3 fruit fly cellular contexts compared by ENCODE assay signal in the genomic region with DNA sequence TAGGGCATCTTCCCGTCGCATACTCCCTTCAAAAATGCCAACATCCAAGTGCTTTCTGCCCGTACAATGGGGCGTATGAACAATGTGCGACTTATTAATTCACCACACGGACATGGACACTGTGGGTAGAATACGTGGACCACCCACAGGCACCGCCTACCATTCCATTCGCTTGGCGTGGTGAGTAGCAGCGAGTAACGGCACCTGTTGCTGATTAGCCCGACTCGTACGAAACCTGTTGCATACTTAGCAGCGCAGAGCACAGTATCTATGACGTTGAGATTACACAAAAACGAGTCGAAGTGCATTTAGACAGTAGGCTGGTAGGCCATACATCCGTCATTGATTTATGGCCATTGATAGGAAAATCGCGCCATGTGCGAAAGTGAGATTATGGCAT.
A peak's percentile ranks its signal among the peaks of the same experiment; 100 is the strongest.
TF ChIP-seq lines count a peak whose summit lies in the region.

No protein-coding gene starts in this region.

- TF ChIP-seq CTCF in whole organism, embryonic (GFP tag; optimal IDR thresholded peaks at IDR 0.05; lab: Kevin White, UChicago), result no peak

TF ChIP-seq in whole organism, embryonic, 481 proteins besides CTCF, POLR2A, EP300 and RAD21:
- TF ChIP-seq kah (GFP tag; optimal IDR thresholded peaks at IDR 0.05; lab: Kevin White, UChicago) (peak; percentile 19), zen (tag; optimal IDR thresholded peaks at IDR 0.05; lab: Kevin White, UChicago) (peak; percentile 42), CG8089 (GFP tag; optimal IDR thresholded peaks at IDR 0.05; lab: Kevin White, UChicago) (no peak), dysf (GFP tag; IDR thresholded peaks at IDR 0.05; lab: Robert Waterston, UW) (0 out of 3 replicates have a peak, but pooled peaks have one; percentile 29), slou (GFP tag; optimal IDR thresholded peaks at IDR 0.05; lab: Kevin White, UChicago) (no peak), scrt (GFP tag; optimal IDR thresholded peaks at IDR 0.05; lab: Kevin White, UChicago) (peak; percentile 91)

TF ChIP-seq in whole organism, pupa, 21 proteins besides CTCF, POLR2A, EP300 and RAD21:
- TF ChIP-seq CG32121 (GFP tag; IDR thresholded peaks at IDR 0.05; lab: Robert Waterston, UW), result no peak
- peak; percentile 95 for TF ChIP-seq CG12605 (GFP tag; IDR thresholded peaks at IDR 0.05; lab: Robert Waterston, UW)
- no peak for TF ChIP-seq CG4496 (GFP tag; IDR thresholded peaks at IDR 0.05; lab: Robert Waterston, UW)
- TF ChIP-seq CG8159 (tag; optimal IDR thresholded peaks at IDR 0.05; lab: Kevin White, UChicago), result no peak
- TF ChIP-seq CG9948 (tag; optimal IDR thresholded peaks at IDR 0.05; lab: Kevin White, UChicago), result no peak
- TF ChIP-seq CG8301 (tag; optimal IDR thresholded peaks at IDR 0.05; lab: Kevin White, UChicago), result no peak

TF ChIP-seq in whole organism, wandering third instar larva, 38 proteins besides CTCF, POLR2A, EP300 and RAD21:
- TF ChIP-seq CrebA (GFP tag; optimal IDR thresholded peaks at IDR 0.05; lab: Kevin White, UChicago; ENCODE audit: borderline replicate concordance), result no peak
- no peak for TF ChIP-seq HLH106 (tag; optimal IDR thresholded peaks at IDR 0.05; lab: Kevin White, UChicago)
- TF ChIP-seq Myc (optimal IDR thresholded peaks at IDR 0.05; lab: Kevin White, UChicago), result peak; percentile 6
- TF ChIP-seq dl (GFP tag; optimal IDR thresholded peaks at IDR 0.05; lab: Kevin White, UChicago; ENCODE audit: insufficient read depth in 1 of 2, partially characterized antibody in 2 of 2), result no peak
- TF ChIP-seq Jra (GFP tag; optimal IDR thresholded peaks at IDR 0.05; lab: Kevin White, UChicago), result no peak
